Worm (Caenorhabditis elegans) whole organism, mixed stage, embryonic: ENCODE measurements around the gene D2096.5.

Experiments
- M03D4.4 ChIP-seq: sonication (generic microtip); optimal IDR thresholded peaks from 2 replicates; lab custom pipeline; 2017; ENCODE audit warnings: mild to moderate bottlenecking, missing genetic modification characterization, missing compliant biosample characterization
- bed-3 ChIP-seq: fragments of 200-800 bp; sonication (Bioruptor generic); optimal IDR thresholded peaks from 3 replicates; lab custom pipeline; 2018; ENCODE audit warnings: mild to moderate bottlenecking, missing genetic modification characterization, moderate library complexity, missing compliant biosample characterization
- ceh-39 ChIP-seq: fragments of 150-350 bp; optimal IDR thresholded peaks from 2 replicates; lab custom pipeline; 2014; ENCODE audit warnings: missing biosample characterization, missing genetic modification characterization
- ceh-43 ChIP-seq: fragments of 200-800 bp; sonication (Bioruptor generic); optimal IDR thresholded peaks from 2 replicates; lab custom pipeline; 2018; ENCODE audit warnings: mild to moderate bottlenecking, missing genetic modification characterization, moderate library complexity, missing compliant biosample characterization
- ceh-83 ChIP-seq: fragments of 200-800 bp; sonication (Bioruptor generic); optimal IDR thresholded peaks from 2 replicates; lab custom pipeline; 2018; ENCODE audit warnings: mild to moderate bottlenecking, missing genetic modification characterization, missing compliant biosample characterization
- ces-1 ChIP-seq: fragments of 150-350 bp; optimal IDR thresholded peaks from 2 replicates; lab custom pipeline; 2014; ENCODE audit warnings: missing biosample characterization, missing genetic modification reagents, missing genetic modification characterization
- cnd-1 ChIP-seq: fragments of 200-800 bp; sonication (Bioruptor generic); optimal IDR thresholded peaks from 2 replicates; lab custom pipeline; 2018; ENCODE audit warnings: mild to moderate bottlenecking, missing genetic modification characterization, missing compliant biosample characterization
- drap-1 ChIP-seq: fragments of 200-800 bp; sonication (Bioruptor generic); optimal IDR thresholded peaks from 3 replicates; lab custom pipeline; 2018; ENCODE audit warnings: mild to moderate bottlenecking, missing genetic modification characterization, missing compliant biosample characterization
- elt-1 ChIP-seq: sonication (generic microtip); optimal IDR thresholded peaks from 2 replicates; lab custom pipeline; 2017; ENCODE audit warnings: missing genetic modification characterization, mild to moderate bottlenecking, missing compliant biosample characterization, antibody characterized with exemption, moderate library complexity, borderline replicate concordance; ENCODE audit not compliant: insufficient read depth
- elt-3 ChIP-seq: fragments of 150-350 bp; optimal IDR thresholded peaks from 2 replicates; lab custom pipeline; 2014; ENCODE audit warnings: missing biosample characterization, missing genetic modification characterization
- flh-1 ChIP-seq: fragments of 200-800 bp; sonication (Bioruptor generic); optimal IDR thresholded peaks from 2 replicates; lab custom pipeline; 2018; ENCODE audit warnings: mild to moderate bottlenecking, missing genetic modification characterization, moderate library complexity, missing compliant biosample characterization
- ham-2 ChIP-seq: fragments of 200-800 bp; sonication (Bioruptor generic); optimal IDR thresholded peaks from 2 replicates; lab custom pipeline; 2018; ENCODE audit warnings: mild to moderate bottlenecking, missing genetic modification characterization, missing compliant biosample characterization
- hlh-1 ChIP-seq: fragments of 150-350 bp; optimal IDR thresholded peaks from 2 replicates; lab custom pipeline; 2014; ENCODE audit warnings: missing biosample characterization, missing genetic modification reagents, missing genetic modification characterization
- mab-5 ChIP-seq: fragments of 150-350 bp; optimal IDR thresholded peaks from 2 replicates; lab custom pipeline; 2014; ENCODE audit warnings: missing biosample characterization, missing genetic modification characterization
- mls-2 ChIP-seq: sonication (generic microtip); optimal IDR thresholded peaks from 2 replicates; lab custom pipeline; 2016; ENCODE audit warnings: mild to moderate bottlenecking, missing genetic modification characterization, moderate library complexity, missing compliant biosample characterization
- nhr-12 ChIP-seq: fragments of 150-350 bp; optimal IDR thresholded peaks from 2 replicates; lab custom pipeline; 2014; ENCODE audit warnings: missing biosample characterization, missing genetic modification characterization
- nhr-2 ChIP-seq: fragments of 150-350 bp; optimal IDR thresholded peaks from 2 replicates; lab custom pipeline; 2014; ENCODE audit warnings: missing biosample characterization, missing genetic modification characterization
- nhr-237 ChIP-seq: fragments of 150-350 bp; optimal IDR thresholded peaks from 2 replicates; lab custom pipeline; 2014; ENCODE audit warnings: missing biosample characterization, missing genetic modification characterization
- nhr-28 ChIP-seq: fragments of 150-350 bp; optimal IDR thresholded peaks from 2 replicates; lab custom pipeline; 2014; ENCODE audit warnings: missing biosample characterization, missing genetic modification characterization
- nhr-76 ChIP-seq: sonication (generic microtip); optimal IDR thresholded peaks from 2 replicates; lab custom pipeline; 2017; ENCODE audit warnings: missing biosample characterization, missing genetic modification characterization
- pha-4 ChIP-seq: fragments of 150-350 bp; optimal IDR thresholded peaks from 2 replicates; lab custom pipeline; 2018; ENCODE audit warnings: missing biosample characterization, missing genetic modification reagents, missing genetic modification characterization
- sem-2 ChIP-seq: fragments of 200-800 bp; sonication (Bioruptor generic); optimal IDR thresholded peaks from 2 replicates; lab custom pipeline; 2018; ENCODE audit warnings: mild to moderate bottlenecking, missing genetic modification characterization, missing compliant biosample characterization
- snpc-4 ChIP-seq: fragments of 150-350 bp; optimal IDR thresholded peaks from 2 replicates; lab custom pipeline; 2014; ENCODE audit warnings: missing biosample characterization, missing genetic modification characterization
- sptf-1 ChIP-seq: sonication (generic microtip); optimal IDR thresholded peaks from 2 replicates; lab custom pipeline; 2017; ENCODE audit warnings: mild to moderate bottlenecking, missing genetic modification characterization, moderate library complexity, missing compliant biosample characterization
- tbx-8 ChIP-seq: fragments of 200-800 bp; sonication (Bioruptor generic); optimal IDR thresholded peaks from 2 replicates; lab custom pipeline; 2018; ENCODE audit warnings: mild to moderate bottlenecking, missing genetic modification characterization, moderate library complexity, missing compliant biosample characterization
- unc-120 ChIP-seq: sonication (generic microtip); optimal IDR thresholded peaks from 2 replicates; lab custom pipeline; 2017; ENCODE audit warnings: missing genetic modification characterization, missing compliant biosample characterization; ENCODE audit not compliant: poor library complexity, severe bottlenecking
- unc-39 ChIP-seq: fragments of 150-350 bp; optimal IDR thresholded peaks from 2 replicates; lab custom pipeline; 2014; ENCODE audit warnings: missing biosample characterization, missing genetic modification characterization
- zip-8 ChIP-seq: fragments of 150-350 bp; optimal IDR thresholded peaks from 2 replicates; lab custom pipeline; 2014; ENCODE audit warnings: missing biosample characterization, missing genetic modification characterization
- ztf-11 ChIP-seq: fragments of 150-350 bp; optimal IDR thresholded peaks from 2 replicates; lab custom pipeline; 2014; ENCODE audit warnings: missing biosample characterization, missing genetic modification characterization

Gene D2096.5

ce11 chrIV:8333988-8334863 lies 25.3 kb downstream of the D2096.5 start, which contains the start of gene his-32 (continued):
- peak; percentile 76 for TF ChIP-seq nhr-2 (tag; lab: Kevin White, UChicago)
- TF ChIP-seq zip-8 (tag; lab: Kevin White, UChicago), result no peak
- peak; percentile 98 for TF ChIP-seq ztf-11 (tag; lab: Kevin White, UChicago)
- peak; percentile 99 for TF ChIP-seq ceh-39 (tag; lab: Kevin White, UChicago)
- no peak for TF ChIP-seq elt-3 (tag; lab: Kevin White, UChicago)
- TF ChIP-seq nhr-28 (tag; lab: Kevin White, UChicago), result no peak
- peak; percentile 70 for TF ChIP-seq sptf-1 (tag; lab: Kevin White, UChicago)
- no peak for TF ChIP-seq flh-1 (GFP tag; lab: Kevin White, UChicago)

- TF ChIP-seq ztf-11 (tag; lab: Kevin White, UChicago) (no peak), ham-2 (no peak), ceh-43 (no peak), nhr-28 (tag; lab: Kevin White, UChicago) (no peak), sptf-1 (tag; lab: Kevin White, UChicago) (no peak), nhr-2 (tag; lab: Kevin White, UChicago) (no peak), elt-3 (tag; lab: Kevin White, UChicago) (no peak), nhr-237 (tag; lab: Kevin White, UChicago) (no peak), ceh-39 (tag; lab: Kevin White, UChicago) (no peak), cnd-1 (tag; lab: Kevin White, UChicago) (no peak), pha-4 (tag; lab: Kevin White, UChicago) (no peak)
Observed at ce11 chrIV:8333954-8333987, 25.8 kb downstream of the D2096.5 start, which contains the start of gene his-31. TSS of gene his-31 (minus strand) at chrIV:8333983.

- TF ChIP-seq unc-39 (tag; lab: Kevin White, UChicago), result no peak
- no peak for TF ChIP-seq hlh-1 (tag; lab: Kevin White, UChicago)
- TF ChIP-seq bed-3 (GFP tag; lab: Kevin White, UChicago), result no peak
- TF ChIP-seq ceh-83, result no peak
- no peak for TF ChIP-seq tbx-8 (GFP tag; lab: Kevin White, UChicago)
- no peak for TF ChIP-seq ham-2
- no peak for TF ChIP-seq nhr-2 (tag; lab: Kevin White, UChicago)
- no peak for TF ChIP-seq mab-5 (tag; lab: Kevin White, UChicago)
- no peak for TF ChIP-seq elt-3 (tag; lab: Kevin White, UChicago)
- no peak for TF ChIP-seq elt-1
- TF ChIP-seq nhr-76 (tag; lab: Kevin White, UChicago), result no peak
- TF ChIP-seq nhr-28 (tag; lab: Kevin White, UChicago), result no peak
- no peak for TF ChIP-seq sem-2 (GFP tag; lab: Kevin White, UChicago)
- no peak for TF ChIP-seq M03D4.4 (tag; lab: Kevin White, UChicago)
Observed at ce11 chrIV:8333554-8333953, 26.0 kb downstream of the D2096.5 start.

DNA sequence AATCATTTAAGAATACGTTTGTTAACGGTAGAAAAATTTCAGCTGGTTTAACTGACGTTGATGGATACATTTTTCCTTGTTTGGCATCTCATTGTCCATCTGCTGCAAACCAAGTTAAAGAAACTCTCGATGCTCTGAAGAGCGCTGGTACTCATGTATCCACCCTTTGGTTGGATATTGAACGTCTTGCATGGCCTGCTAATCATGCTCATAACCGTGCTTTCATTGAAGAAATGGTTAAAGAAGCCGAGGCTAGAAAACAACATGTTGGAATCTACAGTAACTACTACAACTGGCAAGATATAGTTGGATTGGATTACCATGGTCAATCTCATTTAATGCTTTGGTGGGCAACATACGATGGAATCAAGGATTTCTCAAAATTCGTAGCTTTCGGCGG lies 26.5 kb downstream of the D2096.5 start:
- TF ChIP-seq unc-120 (tag; lab: Kevin White, UChicago) (no peak), unc-39 (tag; lab: Kevin White, UChicago) (no peak), nhr-2 (tag; lab: Kevin White, UChicago) (no peak), nhr-12 (tag; lab: Kevin White, UChicago) (no peak), snpc-4 (tag; lab: Kevin White, UChicago) (no peak), tbx-8 (GFP tag; lab: Kevin White, UChicago) (no peak), nhr-76 (tag; lab: Kevin White, UChicago) (no peak), drap-1 (GFP tag; lab: Kevin White, UChicago) (no peak), M03D4.4 (tag; lab: Kevin White, UChicago) (no peak), zip-8 (tag; lab: Kevin White, UChicago) (no peak), sptf-1 (tag; lab: Kevin White, UChicago) (no peak), ham-2 (no peak)

DNA sequence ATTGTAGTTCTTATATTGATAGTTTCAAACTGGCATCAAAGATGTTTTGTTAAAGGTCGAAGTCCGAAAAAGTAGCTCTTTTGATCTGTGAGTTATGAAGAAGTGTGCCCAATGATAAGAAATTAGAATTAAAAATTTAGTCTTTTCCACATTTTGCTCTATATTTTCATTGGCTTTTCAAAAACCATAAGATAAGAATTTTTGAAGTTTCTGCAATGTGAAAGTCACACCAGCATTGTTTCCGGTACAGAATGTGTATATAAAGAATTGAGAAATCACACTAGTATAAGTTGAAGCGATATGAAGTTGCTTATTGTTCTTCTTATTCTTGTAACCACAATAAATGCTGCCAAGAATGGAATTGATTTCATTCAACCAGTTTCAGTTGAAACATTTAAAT lies 27.0 kb downstream of the D2096.5 start, which contains the start of gene lys-10:
Gene lys-10 (plus strand): TSS at position 301 of the 400 bp plus-strand sequence.
- TF ChIP-seq ham-2 (no peak), sem-2 (GFP tag; lab: Kevin White, UChicago) (no peak), pha-4 (tag; lab: Kevin White, UChicago) (no peak), ces-1 (no peak), ceh-43 (no peak), mls-2 (tag; lab: Kevin White, UChicago) (no peak), nhr-76 (tag; lab: Kevin White, UChicago) (no peak)
